Worm (Caenorhabditis elegans): ENCODE measurements around the gene col-88.

col-88 gene

ce11 chrIII:89155-89554 lies 48.3 kb downstream of the col-88 start:
- TF ChIP-seq pes-1 (GFP tag; IDR thresholded peaks at IDR 0.05) (peak; percentile 76), F13C5.2 (tag; optimal IDR thresholded peaks at IDR 0.05) (peak; percentile 52), hnd-1 (tag; optimal IDR thresholded peaks at IDR 0.05) (no peak), tbx-37 (GFP tag; conservative IDR thresholded peaks at IDR 0.05) (no peak), hmbx-1 (tag; optimal IDR thresholded peaks at IDR 0.05) (peak; percentile 12), ama-1 (optimal IDR thresholded peaks at IDR 0.05) (peak; percentile 4), ceh-36 (tag; optimal IDR thresholded peaks at IDR 0.05) (peak; percentile 66), scrt-1 (GFP tag; IDR thresholded peaks at IDR 0.05) (no peak), ceh-13 (GFP tag; optimal IDR thresholded peaks at IDR 0.05) (no peak), sea-1 (GFP tag; conservative IDR thresholded peaks at IDR 0.05) (peak; percentile 76), hmg-4 (GFP tag; optimal IDR thresholded peaks at IDR 0.05) (no peak), tbx-11 (GFP tag; IDR thresholded peaks at IDR 0.05) (no peak), ets-7 (tag; optimal IDR thresholded peaks at IDR 0.05) (no peak), B0310.2 (tag; optimal IDR thresholded peaks at IDR 0.05) (no peak), flt-1 (GFP tag; IDR thresholded peaks at IDR 0.05) (peak; percentile 67), aly-1 (tag; optimal IDR thresholded peaks at IDR 0.05) (no peak), tra-4 (tag; optimal IDR thresholded peaks at IDR 0.05) (peak; percentile 44)

Data from whole organism, early embryonic.